Worm (Caenorhabditis elegans): ENCODE data around the gene acr-25.

ce11 chrIV:6514700-6515099 is 50.6 kb downstream of the acr-25 start:
- TF ChIP-seq hlh-8 (tag; optimal IDR thresholded peaks at IDR 0.05) (no peak), C08G9.2 (tag; optimal IDR thresholded peaks at IDR 0.05) (no peak), dve-1 (tag; optimal IDR thresholded peaks at IDR 0.05) (no peak), ztf-16 (tag; optimal IDR thresholded peaks at IDR 0.05) (no peak), nfya-1 (tag; optimal IDR thresholded peaks at IDR 0.05) (no peak), fkh-10 (GFP tag; optimal IDR thresholded peaks at IDR 0.05) (no peak), nhr-11 (tag; optimal IDR thresholded peaks at IDR 0.05) (no peak), ttx-3 (tag; optimal IDR thresholded peaks at IDR 0.05) (no peak)

Measured in whole organism, late embryonic.